Fruit fly (Drosophila melanogaster) Kc167 (cell line): Measurements from ENCODE around the gene CG4194.

Source experiments
- h ChIP-seq: fragments of >200 bp; optimal IDR thresholded peaks from 3 replicates; lab custom pipeline; 2018; ENCODE audit warnings: missing external identifiers
- insv ChIP-seq: fragments of >200 bp; optimal IDR thresholded peaks from 3 replicates; lab custom pipeline; 2018; ENCODE audit warnings: missing external identifiers
- psq ChIP-seq: fragments of >200 bp; optimal IDR thresholded peaks from 2 replicates; lab custom pipeline; 2017; ENCODE audit warnings: missing external identifiers
- ttk ChIP-seq: sonication (Bioruptor generic); optimal IDR thresholded peaks from 2 replicates; lab custom pipeline; 2017; ENCODE audit warnings: missing external identifiers

DNA sequence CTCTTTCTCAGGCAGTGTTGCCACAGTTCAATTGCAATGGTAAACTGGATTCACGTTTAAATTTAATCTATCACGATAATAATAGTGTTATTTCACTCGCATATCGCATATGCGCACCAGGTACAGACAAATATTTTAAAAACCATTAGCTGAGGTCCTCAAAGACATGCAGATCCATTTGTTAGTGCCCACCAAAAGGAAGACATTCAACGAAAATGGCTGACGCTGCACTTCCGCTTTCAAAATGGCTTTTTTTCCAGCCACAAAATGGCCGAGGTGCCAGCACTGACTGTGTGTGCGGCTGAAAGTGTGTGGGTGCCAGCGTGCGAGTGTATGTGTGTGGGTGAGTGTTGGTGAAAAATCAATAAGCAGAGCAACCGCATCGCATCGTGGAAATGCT lies 7.3 kb upstream of the CG4194 start:
- TF ChIP-seq insv (lab: Kevin White, UChicago): no peak
- TF ChIP-seq h (lab: Kevin White, UChicago): no peak
- no peak for TF ChIP-seq psq (lab: Kevin White, UChicago)
- no peak for TF ChIP-seq ttk (lab: Kevin White, UChicago)
